Fruit fly (Drosophila melanogaster) whole organism, embryonic: Measurements from ENCODE around the gene CG12118.

Experiments
- CG11723 ChIP-seq: fragments of 200-800 bp; sonication (Bioruptor generic); optimal IDR thresholded peaks from 2 replicates; lab custom pipeline; 2017; ENCODE audit warnings: missing biosample characterization, mild to moderate bottlenecking, missing genetic modification characterization
- CG1647 ChIP-seq: fragments of 200-800 bp; sonication (Bioruptor generic); optimal IDR thresholded peaks from 3 replicates; lab custom pipeline; 2016; ENCODE audit warnings: missing biosample characterization, missing genetic modification characterization
- CG4730 ChIP-seq: fragments of 200-800 bp; sonication (Bioruptor generic); IDR thresholded peaks from 2 replicates; pipeline ENCODE4 v1.3.6; 2022; ENCODE audit warnings: missing biosample characterization, missing genetic modification characterization
- CG6654 ChIP-seq: fragments of 200-800 bp; sonication (Bioruptor generic); optimal IDR thresholded peaks from 2 replicates; lab custom pipeline; 2017; ENCODE audit warnings: missing biosample characterization, mild to moderate bottlenecking, missing genetic modification characterization
- CG8359 ChIP-seq: fragments of 200-800 bp; sonication (Bioruptor generic); optimal IDR thresholded peaks from 2 replicates; lab custom pipeline; 2017; ENCODE audit warnings: missing biosample characterization, mild to moderate bottlenecking, missing genetic modification characterization, borderline replicate concordance
- CHES-1-like ChIP-seq: fragments of 200-800 bp; sonication (Bioruptor generic); optimal IDR thresholded peaks from 2 replicates; lab custom pipeline; 2016; ENCODE audit warnings: missing biosample characterization, missing genetic modification characterization
- Doc2 ChIP-seq: fragments of 200-800 bp; sonication (Bioruptor generic); IDR thresholded peaks from 2 replicates; pipeline ENCODE4 v1.3.6; 2022; ENCODE audit warnings: missing biosample characterization, missing genetic modification characterization
- Nf-YC ChIP-seq: fragments of 200-800 bp; optimal IDR thresholded peaks from 3 replicates; lab custom pipeline; 2019; ENCODE audit warnings: missing biosample characterization, mild to moderate bottlenecking, missing genetic modification characterization, moderate library complexity
- Oli ChIP-seq: fragments of 200-800 bp; sonication (Bioruptor generic); optimal IDR thresholded peaks from 2 replicates; lab custom pipeline; 2018; ENCODE audit warnings: missing biosample characterization, mild to moderate bottlenecking, missing genetic modification characterization, moderate library complexity
- Sox100B ChIP-seq: fragments of 200-800 bp; sonication (Bioruptor generic); optimal IDR thresholded peaks from 3 replicates; lab custom pipeline; 2018; ENCODE audit warnings: missing biosample characterization, mild to moderate bottlenecking, missing genetic modification characterization
- bsh ChIP-seq, 2 experiments: fragments of 200-800 bp; sonication (Bioruptor generic); optimal IDR thresholded peaks; 2 replicates each; lab custom pipeline; 2017 to 2018; ENCODE audit warnings: mild to moderate bottlenecking in 2 of 2, missing biosample characterization in 2 of 2, missing genetic modification characterization in 2 of 2, moderate library complexity in 1 of 2
- dati ChIP-seq: fragments of 200-800 bp; sonication (Bioruptor generic); IDR thresholded peaks from 2 replicates; pipeline ENCODE4 v1.3.6; 2022; ENCODE audit warnings: missing biosample characterization, missing genetic modification characterization
- kni ChIP-seq: fragments of 200-800 bp; sonication (Bioruptor generic); optimal IDR thresholded peaks from 3 replicates; lab custom pipeline; 2017; ENCODE audit warnings: mild to moderate bottlenecking, missing biosample characterization, missing genetic modification reagents, missing genetic modification characterization
- ssp ChIP-seq: fragments of 200-800 bp; sonication (Bioruptor generic); IDR thresholded peaks from 2 replicates; pipeline ENCODE4 v1.3.6; 2022; ENCODE audit warnings: missing biosample characterization, missing genetic modification characterization

- TF ChIP-seq CG8359 (GFP tag; lab: Kevin White, UChicago): no peak
- TF ChIP-seq Sox100B (GFP tag; lab: Kevin White, UChicago): no peak
- no peak for TF ChIP-seq Oli (tag; lab: Kevin White, UChicago)
- TF ChIP-seq CHES-1-like (GFP tag; lab: Kevin White, UChicago): no peak
- TF ChIP-seq bsh (GFP tag; optimal IDR thresholded peaks at IDR 0.05; lab: Kevin White, UChicago): peak in 1 of 2 experiments; percentile 41
- TF ChIP-seq Nf-YC (tag; lab: Kevin White, UChicago): no peak
- TF ChIP-seq ssp (GFP tag; lab: Robert Waterston, UW): no peak
- peak; percentile 35 for TF ChIP-seq kni
- no peak for TF ChIP-seq Doc2 (GFP tag; lab: Robert Waterston, UW)
- no peak for TF ChIP-seq CG4730 (GFP tag; lab: Robert Waterston, UW)
- TF ChIP-seq CG6654 (GFP tag; lab: Kevin White, UChicago): no peak
- TF ChIP-seq CG1647 (GFP tag; lab: Kevin White, UChicago): no peak
- no peak for TF ChIP-seq CG11723 (GFP tag; lab: Kevin White, UChicago)
- no peak for TF ChIP-seq dati (GFP tag; lab: Robert Waterston, UW)
These were observed 32.3 kb downstream of the CG12118 start for dm6 chrX:9163645-9164509.
